Fruit fly (Drosophila melanogaster) whole organism, embryonic: Measurements from ENCODE around the gene CG11997.
A peak's percentile ranks its signal among the peaks of the same experiment; 100 is the strongest.

ENCODE experiments used
- Abd-B ChIP-seq: fragments of 200-800 bp; sonication (Bioruptor generic); optimal IDR thresholded peaks from 2 replicates; lab custom pipeline; 2018; ENCODE audit warnings: missing biosample characterization, mild to moderate bottlenecking, missing genetic modification characterization, moderate library complexity
- CG10267 ChIP-seq: fragments of 200-800 bp; sonication (Bioruptor generic); optimal IDR thresholded peaks from 2 replicates; lab custom pipeline; 2018; ENCODE audit warnings: missing biosample characterization, mild to moderate bottlenecking, missing genetic modification characterization, moderate library complexity
- CG10565 ChIP-seq: fragments of 200-800 bp; sonication (Bioruptor generic); optimal IDR thresholded peaks from 3 replicates; lab custom pipeline; 2016; ENCODE audit warnings: missing biosample characterization, mild to moderate bottlenecking, missing genetic modification characterization
- CG10979 ChIP-seq: fragments of 200-800 bp; sonication (Bioruptor generic); optimal IDR thresholded peaks from 2 replicates; lab custom pipeline; 2018; ENCODE audit warnings: missing biosample characterization, mild to moderate bottlenecking, missing genetic modification characterization, moderate library complexity
- CG11504 ChIP-seq: fragments of 200-800 bp; sonication (Bioruptor generic); optimal IDR thresholded peaks from 3 replicates; lab custom pipeline; 2019; ENCODE audit warnings: missing biosample characterization, mild to moderate bottlenecking, missing genetic modification characterization, moderate library complexity
- CG11723 ChIP-seq: fragments of 200-800 bp; sonication (Bioruptor generic); optimal IDR thresholded peaks from 2 replicates; lab custom pipeline; 2017; ENCODE audit warnings: missing biosample characterization, mild to moderate bottlenecking, missing genetic modification characterization
- CG12391 ChIP-seq: fragments of 200-800 bp; sonication (Bioruptor generic); optimal IDR thresholded peaks from 3 replicates; lab custom pipeline; 2018; ENCODE audit warnings: missing biosample characterization, mild to moderate bottlenecking, missing genetic modification characterization, moderate library complexity
- CG1603 ChIP-seq: fragments of 200-800 bp; sonication (Bioruptor generic); optimal IDR thresholded peaks from 2 replicates; lab custom pipeline; 2019; ENCODE audit warnings: missing biosample characterization, mild to moderate bottlenecking, missing genetic modification characterization, moderate library complexity
- CG16779 ChIP-seq: fragments of 200-800 bp; sonication (Bioruptor generic); IDR thresholded peaks from 2 replicates; pipeline ENCODE4 v1.3.6; 2022; ENCODE audit warnings: missing biosample characterization, missing genetic modification characterization
- CG17829 ChIP-seq: fragments of 200-800 bp; optimal IDR thresholded peaks from 2 replicates; lab custom pipeline; 2019; ENCODE audit warnings: missing biosample characterization, mild to moderate bottlenecking, missing genetic modification characterization, moderate library complexity
- CG18262 ChIP-seq: fragments of 200-800 bp; optimal IDR thresholded peaks from 3 replicates; lab custom pipeline; 2019; ENCODE audit warnings: missing biosample characterization, mild to moderate bottlenecking, missing genetic modification characterization, moderate library complexity
- CG2678 ChIP-seq: fragments of 200-800 bp; sonication (Bioruptor generic); optimal IDR thresholded peaks from 3 replicates; lab custom pipeline; 2019; ENCODE audit warnings: missing biosample characterization, mild to moderate bottlenecking, missing genetic modification characterization, moderate library complexity
- CG31224 ChIP-seq: fragments of 200-800 bp; sonication (Bioruptor generic); IDR thresholded peaks from 2 replicates; pipeline ENCODE4 v1.3.6; 2022; ENCODE audit warnings: missing biosample characterization, missing genetic modification characterization
- CG32772 ChIP-seq: fragments of 200-800 bp; sonication (Bioruptor generic); IDR thresholded peaks from 2 replicates; pipeline ENCODE4 v1.3.6; 2022; ENCODE audit warnings: missing biosample characterization, missing genetic modification characterization
- CG33557 ChIP-seq: fragments of 200-800 bp; sonication (Bioruptor generic); optimal IDR thresholded peaks from 2 replicates; lab custom pipeline; 2019; ENCODE audit warnings: missing biosample characterization, mild to moderate bottlenecking, missing genetic modification characterization, moderate library complexity
- CG34422 ChIP-seq: fragments of 200-800 bp; sonication (Bioruptor generic); IDR thresholded peaks from 3 replicates; pipeline ENCODE4 v1.3.6; 2022; ENCODE audit warnings: missing biosample characterization, missing genetic modification characterization
- CG4707 ChIP-seq: fragments of 200-800 bp; sonication (Bioruptor generic); optimal IDR thresholded peaks from 2 replicates; lab custom pipeline; 2018; ENCODE audit warnings: missing biosample characterization, mild to moderate bottlenecking, missing genetic modification characterization, moderate library complexity
- CG4730 ChIP-seq: fragments of 200-800 bp; sonication (Bioruptor generic); IDR thresholded peaks from 2 replicates; pipeline ENCODE4 v1.3.6; 2022; ENCODE audit warnings: missing biosample characterization, missing genetic modification characterization
- CG6254 ChIP-seq: fragments of 200-800 bp; sonication (Bioruptor generic); optimal IDR thresholded peaks from 3 replicates; lab custom pipeline; 2017; ENCODE audit warnings: mild to moderate bottlenecking, missing biosample characterization, missing genetic modification reagents, missing genetic modification characterization
- CG6791 ChIP-seq: fragments of 200-800 bp; sonication (Bioruptor generic); IDR thresholded peaks from 3 replicates; pipeline ENCODE4 v1.3.6; 2022; ENCODE audit warnings: missing biosample characterization, missing genetic modification characterization; ENCODE audit not compliant: partially characterized antibody
- CG7372 ChIP-seq: fragments of 200-800 bp; sonication (Bioruptor generic); IDR thresholded peaks from 2 replicates; pipeline ENCODE4 v1.3.6; 2022; ENCODE audit warnings: missing biosample characterization, missing genetic modification characterization
- CG8924 ChIP-seq: fragments of 200-800 bp; optimal IDR thresholded peaks from 3 replicates; lab custom pipeline; 2019; ENCODE audit warnings: missing biosample characterization, mild to moderate bottlenecking, missing genetic modification characterization, moderate library complexity
- CG9876 ChIP-seq: fragments of 200-800 bp; sonication (Bioruptor generic); optimal IDR thresholded peaks from 2 replicates; lab custom pipeline; 2016; ENCODE audit warnings: missing biosample characterization, missing genetic modification characterization
- Camta ChIP-seq: fragments of 200-800 bp; sonication (Bioruptor generic); optimal IDR thresholded peaks from 2 replicates; lab custom pipeline; 2016; ENCODE audit warnings: missing biosample characterization, missing genetic modification characterization
- ERR ChIP-seq: fragments of 200-800 bp; sonication (Bioruptor generic); optimal IDR thresholded peaks from 2 replicates; lab custom pipeline; 2016; ENCODE audit warnings: missing biosample characterization, missing genetic modification characterization
- Elba2 ChIP-seq: fragments of 200-800 bp; sonication (Bioruptor generic); optimal IDR thresholded peaks from 3 replicates; lab custom pipeline; 2016; ENCODE audit warnings: missing biosample characterization, missing genetic modification characterization
- Ets97D ChIP-seq: fragments of 200-800 bp; sonication (Bioruptor generic); optimal IDR thresholded peaks from 3 replicates; lab custom pipeline; 2016; ENCODE audit warnings: missing biosample characterization, missing genetic modification characterization
- Fer3 ChIP-seq: fragments of 200-800 bp; sonication (Bioruptor generic); optimal IDR thresholded peaks from 2 replicates; lab custom pipeline; 2018; ENCODE audit warnings: missing biosample characterization, mild to moderate bottlenecking, missing genetic modification characterization, moderate library complexity
- Gug ChIP-seq: fragments of 200-800 bp; sonication (Bioruptor generic); IDR thresholded peaks from 4 replicates; pipeline ENCODE4 v1.3.6; 2022; ENCODE audit warnings: missing biosample characterization, missing genetic modification characterization
- Hey ChIP-seq: fragments of 200-800 bp; sonication (Bioruptor generic); optimal IDR thresholded peaks from 3 replicates; lab custom pipeline; 2018; ENCODE audit warnings: missing biosample characterization, mild to moderate bottlenecking, missing genetic modification characterization
- Nf-YC ChIP-seq: fragments of 200-800 bp; optimal IDR thresholded peaks from 3 replicates; lab custom pipeline; 2019; ENCODE audit warnings: missing biosample characterization, mild to moderate bottlenecking, missing genetic modification characterization, moderate library complexity
- Stat92E ChIP-seq, 3 experiments: fragments of >200 bp in 2 of 3; fragments of 200-800 bp in 1 of 3; sonication (Bioruptor generic) in 1 of 3; optimal IDR thresholded peaks; 2 replicates each; lab custom pipeline; 2017 to 2019; ENCODE audit warnings: missing biosample characterization in 3 of 3, missing genetic modification characterization in 3 of 3, mild to moderate bottlenecking in 1 of 3, moderate library complexity in 1 of 3
- Vsx1 ChIP-seq: fragments of 200-800 bp; sonication (Bioruptor generic); optimal IDR thresholded peaks from 2 replicates; lab custom pipeline; 2017; ENCODE audit warnings: missing biosample characterization, mild to moderate bottlenecking, missing genetic modification characterization, missing genetic modification reagents
- Xbp1 ChIP-seq: fragments of 200-800 bp; sonication (Bioruptor generic); optimal IDR thresholded peaks from 3 replicates; lab custom pipeline; 2016; ENCODE audit warnings: missing biosample characterization, mild to moderate bottlenecking, missing genetic modification characterization
- bcd ChIP-seq: fragments of 200-800 bp; sonication (Bioruptor generic); optimal IDR thresholded peaks from 2 replicates; lab custom pipeline; 2017; ENCODE audit warnings: missing biosample characterization, mild to moderate bottlenecking, missing genetic modification characterization
- chif ChIP-seq, 2 experiments: fragments of 200-800 bp; sonication (Bioruptor generic); optimal IDR thresholded peaks; 3 replicates each; lab custom pipeline; 2016; ENCODE audit warnings: missing biosample characterization in 2 of 2, missing genetic modification characterization in 2 of 2
- crp ChIP-seq, 2 experiments: fragments of 200-800 bp; sonication (Bioruptor generic); optimal IDR thresholded peaks; 2 replicates in 1 of 2; 3 replicates in 1 of 2; lab custom pipeline; 2017; ENCODE audit warnings: missing biosample characterization in 2 of 2, missing genetic modification characterization in 2 of 2, mild to moderate bottlenecking in 1 of 2, moderate library complexity in 1 of 2
- dati ChIP-seq: fragments of 200-800 bp; sonication (Bioruptor generic); IDR thresholded peaks from 2 replicates; pipeline ENCODE4 v1.3.6; 2022; ENCODE audit warnings: missing biosample characterization, missing genetic modification characterization
- exex ChIP-seq: fragments of 200-800 bp; sonication (Bioruptor generic); optimal IDR thresholded peaks from 4 replicates; lab custom pipeline; 2018; ENCODE audit warnings: missing biosample characterization, mild to moderate bottlenecking, missing genetic modification characterization, moderate library complexity
- gcm ChIP-seq: fragments of 200-800 bp; sonication (Bioruptor generic); optimal IDR thresholded peaks from 2 replicates; lab custom pipeline; 2019; ENCODE audit warnings: missing biosample characterization, mild to moderate bottlenecking, missing genetic modification characterization, moderate library complexity
- gro ChIP-seq: fragments of 200-800 bp; sonication (Bioruptor generic); optimal IDR thresholded peaks from 2 replicates; lab custom pipeline; 2016; ENCODE audit warnings: missing biosample characterization, missing genetic modification characterization
- gsb-n ChIP-seq: fragments of 200-800 bp; sonication (Bioruptor generic); optimal IDR thresholded peaks from 3 replicates; lab custom pipeline; 2018; ENCODE audit warnings: missing biosample characterization, mild to moderate bottlenecking, missing genetic modification characterization
- lab ChIP-seq: fragments of 200-800 bp; sonication (Bioruptor generic); optimal IDR thresholded peaks from 3 replicates; lab custom pipeline; 2017; ENCODE audit warnings: missing biosample characterization, missing genetic modification characterization, mild to moderate bottlenecking, moderate library complexity, missing genetic modification reagents
- lola ChIP-seq, 3 experiments: fragments of >200 bp in 2 of 3; fragments of 200-800 bp in 1 of 3; sonication (Bioruptor generic) in 1 of 3; optimal IDR thresholded peaks; 2 replicates each; lab custom pipeline; 2017 to 2019; ENCODE audit warnings: missing biosample characterization in 3 of 3, missing genetic modification characterization in 3 of 3, mild to moderate bottlenecking in 1 of 3, moderate library complexity in 1 of 3
- phol ChIP-seq: fragments of 200-800 bp; sonication (Bioruptor generic); optimal IDR thresholded peaks from 3 replicates; lab custom pipeline; 2018; ENCODE audit warnings: missing biosample characterization, mild to moderate bottlenecking, missing genetic modification characterization, moderate library complexity
- sd ChIP-seq: fragments of 200-800 bp; sonication (Bioruptor generic); optimal IDR thresholded peaks from 3 replicates; lab custom pipeline; 2018; ENCODE audit warnings: missing biosample characterization, mild to moderate bottlenecking, missing genetic modification characterization, moderate library complexity
- shn ChIP-seq: fragments of 200-800 bp; sonication (Bioruptor generic); optimal IDR thresholded peaks from 3 replicates; lab custom pipeline; 2016; ENCODE audit warnings: missing biosample characterization, missing genetic modification characterization
- unpg ChIP-seq: fragments of 200-800 bp; sonication (Bioruptor generic); optimal IDR thresholded peaks from 3 replicates; lab custom pipeline; 2018; ENCODE audit warnings: missing biosample characterization, mild to moderate bottlenecking, missing genetic modification characterization, moderate library complexity
- zen2 ChIP-seq: fragments of 200-800 bp; sonication (Bioruptor generic); IDR thresholded peaks from 3 replicates; pipeline ENCODE4 v1.3.6; 2022; ENCODE audit warnings: missing biosample characterization, missing genetic modification characterization; ENCODE audit not compliant: partially characterized antibody

CG11997 gene

dm6 chr3R:9159756-9160383 is 17.4 kb upstream of the CG11997 start (continued):
- TF ChIP-seq exex (tag; lab: Kevin White, UChicago) = no peak
- no peak for TF ChIP-seq zen2 (GFP tag; lab: Robert Waterston, UW)
- no peak for TF ChIP-seq sd (tag; lab: Kevin White, UChicago)
- no peak for TF ChIP-seq Nf-YC (tag; lab: Kevin White, UChicago)
- no peak for TF ChIP-seq Vsx1 (GFP tag; lab: Kevin White, UChicago)
- TF ChIP-seq CG9876 (GFP tag; lab: Kevin White, UChicago) = no peak
- no peak for TF ChIP-seq crp (GFP tag; optimal IDR thresholded peaks at IDR 0.05; lab: Kevin White, UChicago)
- no peak for TF ChIP-seq CG34422 (GFP tag; lab: Robert Waterston, UW)
- TF ChIP-seq CG16779 (GFP tag; lab: Robert Waterston, UW) = no peak
- peak; percentile 66 for TF ChIP-seq phol
- TF ChIP-seq lola (GFP tag; optimal IDR thresholded peaks at IDR 0.05; lab: Kevin White, UChicago) = peak in 1 of 3 experiments; percentile 82
- TF ChIP-seq CG10267 (tag; lab: Kevin White, UChicago) = peak; percentile 45
- TF ChIP-seq CG4730 = no peak
- peak; percentile 48 for TF ChIP-seq CG17829 (tag; lab: Kevin White, UChicago)
- no peak for TF ChIP-seq dati
- TF ChIP-seq CG8924 (tag; lab: Kevin White, UChicago) = peak; percentile 36
- TF ChIP-seq chif (GFP tag; optimal IDR thresholded peaks at IDR 0.05; lab: Kevin White, UChicago) = no peak
- no peak for TF ChIP-seq Elba2 (GFP tag; lab: Kevin White, UChicago)
- TF ChIP-seq lab = no peak
- no peak for TF ChIP-seq Abd-B (GFP tag; lab: Kevin White, UChicago)
- peak; percentile 32 for TF ChIP-seq CG2678
- no peak for TF ChIP-seq CG10565 (GFP tag; lab: Kevin White, UChicago)
- TF ChIP-seq Ets97D (GFP tag; lab: Kevin White, UChicago) = no peak
- TF ChIP-seq gsb-n (tag; lab: Kevin White, UChicago) = peak; percentile 61
- no peak for TF ChIP-seq shn (GFP tag; lab: Kevin White, UChicago)
- no peak for TF ChIP-seq CG11723 (GFP tag; lab: Kevin White, UChicago)
- TF ChIP-seq Fer3 (tag; lab: Kevin White, UChicago) = no peak
- peak; percentile 30 for TF ChIP-seq Xbp1 (GFP tag; lab: Kevin White, UChicago)
- no peak for TF ChIP-seq CG31224 (GFP tag; lab: Robert Waterston, UW)
- no peak for TF ChIP-seq Hey (tag; lab: Kevin White, UChicago)
- TF ChIP-seq Gug = no peak
- TF ChIP-seq CG33557 (GFP tag; lab: Kevin White, UChicago) = peak; percentile 25
- TF ChIP-seq gcm (GFP tag; lab: Kevin White, UChicago) = peak; percentile 23
- TF ChIP-seq CG32772 (GFP tag; lab: Robert Waterston, UW) = no peak
- TF ChIP-seq CG4707 (GFP tag; lab: Kevin White, UChicago) = no peak
- TF ChIP-seq CG1603 (tag; lab: Kevin White, UChicago) = peak; percentile 36
- peak; percentile 51 for TF ChIP-seq CG12391 (tag; lab: Kevin White, UChicago)
- no peak for TF ChIP-seq Stat92E (GFP tag; optimal IDR thresholded peaks at IDR 0.05; lab: Kevin White, UChicago)
- no peak for TF ChIP-seq ERR
- no peak for TF ChIP-seq CG6791 (GFP tag; lab: Robert Waterston, UW)
- TF ChIP-seq Camta (GFP tag; lab: Kevin White, UChicago) = no peak
- no peak for TF ChIP-seq bcd
- TF ChIP-seq CG11504 (tag; lab: Kevin White, UChicago) = peak; percentile 98
- peak; percentile 77 for TF ChIP-seq CG10979 (tag; lab: Kevin White, UChicago)
- peak; percentile 54 for TF ChIP-seq unpg (GFP tag; lab: Kevin White, UChicago)
- TF ChIP-seq gro (GFP tag; lab: Kevin White, UChicago) = no peak
- no peak for TF ChIP-seq CG7372 (GFP tag; lab: Robert Waterston, UW)
- TF ChIP-seq CG6254 (GFP tag; lab: Kevin White, UChicago) = peak; percentile 10
- peak; percentile 75 for TF ChIP-seq CG18262 (tag; lab: Kevin White, UChicago)
